Fruit fly (Drosophila melanogaster): ENCODE data around the gene CG31019.

DNA sequence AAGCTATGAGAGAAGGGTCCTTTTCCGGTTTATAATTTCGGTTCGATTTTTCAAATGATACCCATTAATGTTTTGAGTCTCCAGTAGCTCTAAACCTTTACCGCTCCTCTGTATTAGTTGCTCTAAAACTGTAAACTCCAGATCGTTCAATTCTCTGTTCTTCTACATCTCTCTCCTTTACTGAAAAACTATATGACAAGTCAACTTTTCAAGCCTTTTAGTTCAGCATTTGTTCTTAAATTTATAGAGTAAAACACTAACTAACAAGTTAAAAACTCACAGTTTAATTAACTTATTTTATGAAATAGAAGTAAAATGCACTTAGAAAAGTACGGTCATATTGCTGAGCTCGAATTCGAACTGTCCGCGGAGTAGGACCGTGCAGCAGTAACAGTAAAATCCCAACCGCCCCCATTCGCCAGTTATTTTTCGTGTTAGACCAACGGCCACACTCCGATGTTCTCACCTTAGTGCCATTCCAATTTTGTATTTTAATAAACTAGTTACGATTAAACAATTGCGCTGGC is 34.0 kb upstream of the CG31019 start:
- TF ChIP-seq CG8478 (optimal IDR thresholded peaks at IDR 0.05) (no peak), CTCF (optimal IDR thresholded peaks at IDR 0.05) (no peak)

Measured in S2 (cell line).